Worm (Caenorhabditis elegans): ENCODE measurements around the gene Y43F8B.9.
A peak's percentile ranks its signal among the peaks of the same experiment; 100 is the strongest.

Y43F8B.9 gene

ce11 chrV:19449544-19449943 lies 28.4 kb upstream of the Y43F8B.9 start, which contains the start of gene M04C3.5:
Gene M04C3.5, plus strand, starts transcription at chrV:19449733.
- TF ChIP-seq mel-28 (tag; optimal IDR thresholded peaks at IDR 0.05; ENCODE audit: borderline replicate concordance) (no peak), Y53G8AR.9 (GFP tag; conservative IDR thresholded peaks at IDR 0.05) (no peak), unc-130 (GFP tag; optimal IDR thresholded peaks at IDR 0.05) (no peak), nhr-80 (tag; optimal IDR thresholded peaks at IDR 0.05) (peak; percentile 23), ceh-91 (GFP tag; IDR thresholded peaks at IDR 0.05) (no peak)

- TF ChIP-seq egl-44 (GFP tag; IDR thresholded peaks at IDR 0.05) (no peak), T26A5.8 (tag; optimal IDR thresholded peaks at IDR 0.05) (no peak), Y56A3A.18 (GFP tag; IDR thresholded peaks at IDR 0.05) (no peak), die-1 (tag; optimal IDR thresholded peaks at IDR 0.05) (no peak), let-607 (tag; optimal IDR thresholded peaks at IDR 0.05) (no peak), ztf-26 (tag; optimal IDR thresholded peaks at IDR 0.05) (no peak), F23B12.7 (tag; optimal IDR thresholded peaks at IDR 0.05; ENCODE audit: insufficient read depth) (no peak), ceh-100 (GFP tag; IDR thresholded peaks at IDR 0.05) (no peak), ceh-58 (GFP tag; IDR thresholded peaks at IDR 0.05) (no peak)
Measured at ce11 chrV:19455650-19456049, 22.3 kb upstream of the Y43F8B.9 start, which contains the start of the genes Y43F8B.13 and Y43F8B.14. Gene Y43F8B.13, plus strand, starts transcription at chrV:19455950. Gene Y43F8B.14, minus strand, starts transcription at chrV:19455971.

ce11 chrV:19457120-19457519 lies 20.8 kb upstream of the Y43F8B.9 start, which contains the start of gene Y43F8B.24:
Gene Y43F8B.24, plus strand, starts transcription at chrV:19457420.
- TF ChIP-seq lag-1 (GFP tag; IDR thresholded peaks at IDR 0.05) (no peak), ets-4 (GFP tag; optimal IDR thresholded peaks at IDR 0.05) (no peak), akir-1 (GFP tag; optimal IDR thresholded peaks at IDR 0.05) (no peak), ccch-3 (GFP tag; optimal IDR thresholded peaks at IDR 0.05) (no peak), gei-17 (GFP tag; optimal IDR thresholded peaks at IDR 0.05) (no peak)

- TF ChIP-seq ztf-26 (tag; optimal IDR thresholded peaks at IDR 0.05) (no peak), nfyb-1 (GFP tag; IDR thresholded peaks at IDR 0.05) (no peak), repo-1 (tag; optimal IDR thresholded peaks at IDR 0.05) (no peak), Y95B8A.8 (GFP tag; IDR thresholded peaks at IDR 0.05) (no peak), bed-1 (GFP tag; IDR thresholded peaks at IDR 0.05) (no peak), ztf-22 (GFP tag; optimal IDR thresholded peaks at IDR 0.05) (no peak), ama-1 (optimal IDR thresholded peaks at IDR 0.05) (no peak), ama-1 (GFP tag; optimal IDR thresholded peaks at IDR 0.05) (no peak)
Measured at ce11 chrV:19462020-19462419, 15.9 kb upstream of the Y43F8B.9 start, which contains the start of gene Y43F8B.15. Gene Y43F8B.15, minus strand, starts transcription at chrV:19462120.

- no peak for TF ChIP-seq F33H1.4 (GFP tag; IDR thresholded peaks at IDR 0.05)
- TF ChIP-seq akir-1 (GFP tag; optimal IDR thresholded peaks at IDR 0.05): no peak
- TF ChIP-seq unc-130 (GFP tag; optimal IDR thresholded peaks at IDR 0.05): no peak
- no peak for TF ChIP-seq hmg-1.2 (GFP tag; IDR thresholded peaks at IDR 0.05)
- no peak for TF ChIP-seq unc-62 (GFP tag; optimal IDR thresholded peaks at IDR 0.05)
- TF ChIP-seq lin-40 (tag; optimal IDR thresholded peaks at IDR 0.05): no peak
- no peak for TF ChIP-seq hmg-20 (GFP tag; IDR thresholded peaks at IDR 0.05)
- no peak for TF ChIP-seq F23B12.7 (tag; optimal IDR thresholded peaks at IDR 0.05; ENCODE audit: insufficient read depth)
- no peak for TF ChIP-seq ceh-91 (GFP tag; IDR thresholded peaks at IDR 0.05)
- no peak for TF ChIP-seq hrde-1 (tag; optimal IDR thresholded peaks at IDR 0.05; ENCODE audit: borderline replicate concordance)
- TF ChIP-seq atf-7 (tag; optimal IDR thresholded peaks at IDR 0.05): no peak
- TF ChIP-seq aptf-2 (GFP tag; conservative IDR thresholded peaks at IDR 0.05): no peak
- no peak for TF ChIP-seq Y56A3A.18 (GFP tag; IDR thresholded peaks at IDR 0.05)
- no peak for TF ChIP-seq tlf-1 (GFP tag; optimal IDR thresholded peaks at IDR 0.05)
- TF ChIP-seq F57C9.4 (tag; optimal IDR thresholded peaks at IDR 0.05): no peak
Measured at ce11 chrV:19462612-19463011, 15.3 kb upstream of the Y43F8B.9 start, which contains the start of gene Y43F8B.25. Gene Y43F8B.25, plus strand, starts transcription at chrV:19462912.
